Worm (Caenorhabditis elegans): ENCODE measurements around the gene F10A3.4.

DNA sequence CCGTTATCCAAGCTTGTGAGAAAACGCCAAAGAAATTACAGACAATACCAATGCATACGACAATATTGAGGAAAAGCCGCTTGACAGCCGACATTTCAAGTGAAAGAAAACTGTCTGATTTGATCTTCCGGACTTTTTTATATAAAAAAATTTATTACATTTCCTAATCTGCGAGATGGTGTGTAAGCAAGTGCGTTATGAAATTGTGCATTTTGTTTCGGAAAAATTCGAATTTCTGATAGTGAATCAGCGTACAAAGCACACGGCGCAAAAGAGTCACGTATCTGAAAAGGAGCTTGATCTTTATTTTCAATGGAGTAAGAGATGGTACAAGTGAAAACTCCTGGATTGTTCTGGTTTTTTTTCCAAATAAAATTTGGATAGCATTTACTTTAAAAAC lies 7.8 kb upstream of the F10A3.4 start, which contains the start of gene clc-32:
- no peak for TF ChIP-seq nhr-90 (tag; optimal IDR thresholded peaks at IDR 0.05)
- no peak for TF ChIP-seq nfya-2 (GFP tag; IDR thresholded peaks at IDR 0.05)
